Worm (Caenorhabditis elegans) whole organism, L3 larva: ENCODE data around the gene best-1.

Source experiments
- R02D3.7 ChIP-seq: fragments of 150-350 bp; optimal IDR thresholded peaks from 2 replicates; lab custom pipeline; 2014; ENCODE audit warnings: missing biosample characterization, missing genetic modification characterization
- ama-1 ChIP-seq: fragments of 150-350 bp; optimal IDR thresholded peaks from 2 replicates; lab custom pipeline; 2018
- ceh-9 ChIP-seq: sonication (generic microtip); optimal IDR thresholded peaks from 2 replicates; lab custom pipeline; 2018; ENCODE audit warnings: missing biosample characterization, missing genetic modification characterization
- egl-5 ChIP-seq: fragments of 150-350 bp; optimal IDR thresholded peaks from 2 replicates; lab custom pipeline; 2017; ENCODE audit warnings: missing biosample characterization, missing genetic modification reagents, missing genetic modification characterization, inconsistent platforms
- eor-1 ChIP-seq, 2 experiments: fragments of 150-350 bp; optimal IDR thresholded peaks; 2 replicates each; lab custom pipeline; 2014 to 2018; ENCODE audit warnings: missing biosample characterization in 2 of 2, missing genetic modification characterization in 2 of 2
- fos-1 ChIP-seq: fragments of 150-350 bp; optimal IDR thresholded peaks from 2 replicates; lab custom pipeline; 2014; ENCODE audit warnings: missing biosample characterization, missing genetic modification characterization
- lin-15B ChIP-seq: fragments of 150-350 bp; optimal IDR thresholded peaks from 2 replicates; lab custom pipeline; 2014; ENCODE audit warnings: missing biosample characterization, missing genetic modification characterization
- nfya-1 ChIP-seq: sonication (generic microtip); optimal IDR thresholded peaks from 2 replicates; lab custom pipeline; 2017; ENCODE audit warnings: missing genetic modification characterization, mild to moderate bottlenecking, missing compliant biosample characterization, antibody characterized with exemption, moderate library complexity; ENCODE audit not compliant: insufficient read depth
- nhr-23 ChIP-seq: fragments of 150-350 bp; optimal IDR thresholded peaks from 2 replicates; lab custom pipeline; 2014; ENCODE audit warnings: missing biosample characterization, missing genetic modification reagents, missing genetic modification characterization
- nhr-76 ChIP-seq: fragments of 150-350 bp; sonication (generic microtip); optimal IDR thresholded peaks from 5 replicates; lab custom pipeline; 2014; ENCODE audit warnings: missing biosample characterization, missing genetic modification characterization
- pqm-1 ChIP-seq: fragments of 150-350 bp; optimal IDR thresholded peaks from 2 replicates; lab custom pipeline; 2017; ENCODE audit warnings: missing biosample characterization, missing genetic modification characterization, inconsistent platforms
- skn-1 ChIP-seq: fragments of 150-350 bp; optimal IDR thresholded peaks from 2 replicates; lab custom pipeline; 2014; ENCODE audit warnings: missing biosample characterization, missing genetic modification characterization
- tbx-2 ChIP-seq: sonication (generic microtip); optimal IDR thresholded peaks from 2 replicates; lab custom pipeline; 2016; ENCODE audit warnings: mild to moderate bottlenecking, missing genetic modification characterization, missing compliant biosample characterization
- zag-1 ChIP-seq: fragments of 150-350 bp; optimal IDR thresholded peaks from 2 replicates; lab custom pipeline; 2014; ENCODE audit warnings: missing biosample characterization, missing genetic modification characterization

DNA sequence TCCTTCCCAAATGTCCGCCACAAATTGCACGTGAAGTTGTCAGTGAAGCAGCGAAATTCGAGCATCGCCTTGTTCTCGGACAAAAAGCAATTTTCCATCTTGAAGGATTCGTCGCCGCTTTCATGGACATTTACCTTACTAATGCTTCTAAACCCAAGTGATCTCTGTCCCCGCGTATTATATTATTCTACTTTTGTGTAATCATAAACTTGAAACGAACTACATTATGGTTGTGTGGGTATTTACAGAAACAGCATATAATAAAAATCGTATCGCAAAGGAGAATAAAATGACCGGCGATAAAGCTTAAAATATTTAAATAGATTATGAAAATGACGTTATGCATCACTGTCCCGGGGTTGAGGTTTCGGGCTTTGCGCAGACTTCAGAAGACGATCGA, 12.8 kb downstream of the best-1 start:
- no peak for TF ChIP-seq R02D3.7 (tag; lab: Kevin White, UChicago)
- no peak for TF ChIP-seq nhr-23 (tag; lab: Kevin White, UChicago)
- TF ChIP-seq lin-15B: no peak
- no peak for TF ChIP-seq nhr-76 (tag; lab: Kevin White, UChicago)
- TF ChIP-seq zag-1: no peak
- no peak for TF ChIP-seq egl-5 (tag; lab: Kevin White, UChicago)
- no peak for TF ChIP-seq skn-1 (tag; lab: Kevin White, UChicago)
- TF ChIP-seq nfya-1 (tag; lab: Kevin White, UChicago): no peak
- TF ChIP-seq tbx-2 (tag; lab: Kevin White, UChicago): no peak
- no peak for TF ChIP-seq fos-1 (tag; lab: Kevin White, UChicago)
- no peak for TF ChIP-seq ama-1
- no peak for TF ChIP-seq eor-1 (tag; optimal IDR thresholded peaks at IDR 0.05; lab: Kevin White, UChicago)
- TF ChIP-seq pqm-1 (tag; lab: Kevin White, UChicago): no peak
- no peak for TF ChIP-seq ceh-9
